Fruit fly (Drosophila melanogaster) S2 (cell line): ENCODE results near the gene CG5116.

ENCODE experiments used
- CG8478 ChIP-seq: fragments of >200 bp; optimal IDR thresholded peaks from 2 replicates; lab custom pipeline; 2018
- CTCF ChIP-seq, 2 experiments: fragments of >200 bp; optimal IDR thresholded peaks; 2 replicates each; lab custom pipeline; 2018

- TF ChIP-seq CTCF (optimal IDR thresholded peaks at IDR 0.05; lab: Kevin White, UChicago) (no peak), CG8478 (lab: Kevin White, UChicago) (no peak)
Observed at dm6 chr3R:25482463-25483173, at the start of gene CG5116, which contains the start of the genes XNP and CG42488.
